Worm (Caenorhabditis elegans) whole organism, late embryonic: ENCODE results near the gene hpr-17.

Experiments
- C08G9.2 ChIP-seq: sonication (generic microtip); optimal IDR thresholded peaks from 2 replicates; lab custom pipeline; 2016; ENCODE audit warnings: mild to moderate bottlenecking, missing genetic modification characterization, moderate library complexity, missing compliant biosample characterization
- ceh-2 ChIP-seq: sonication (generic microtip); optimal IDR thresholded peaks from 2 replicates; lab custom pipeline; 2016; ENCODE audit warnings: missing genotype, missing genetic modification characterization, missing compliant biosample characterization
- gmeb-2 ChIP-seq: sonication (generic microtip); optimal IDR thresholded peaks from 2 replicates; lab custom pipeline; 2016; ENCODE audit warnings: missing genetic modification characterization, inconsistent platforms, missing compliant biosample characterization
- npax-4 ChIP-seq: sonication (generic microtip); optimal IDR thresholded peaks from 2 replicates; lab custom pipeline; 2016; ENCODE audit warnings: missing genetic modification characterization, missing compliant biosample characterization
- pha-4 ChIP-seq: fragments of 150-350 bp; optimal IDR thresholded peaks from 2 replicates; lab custom pipeline; 2018; ENCODE audit warnings: missing biosample characterization, missing genetic modification reagents, missing genetic modification characterization
- syd-9 ChIP-seq: sonication (generic microtip); optimal IDR thresholded peaks from 2 replicates; lab custom pipeline; 2016; ENCODE audit warnings: mild to moderate bottlenecking, missing genetic modification characterization, moderate library complexity, missing compliant biosample characterization
- tbx-2 ChIP-seq: sonication (generic microtip); optimal IDR thresholded peaks from 2 replicates; lab custom pipeline; 2016; ENCODE audit warnings: missing genetic modification characterization, missing compliant biosample characterization

DNA sequence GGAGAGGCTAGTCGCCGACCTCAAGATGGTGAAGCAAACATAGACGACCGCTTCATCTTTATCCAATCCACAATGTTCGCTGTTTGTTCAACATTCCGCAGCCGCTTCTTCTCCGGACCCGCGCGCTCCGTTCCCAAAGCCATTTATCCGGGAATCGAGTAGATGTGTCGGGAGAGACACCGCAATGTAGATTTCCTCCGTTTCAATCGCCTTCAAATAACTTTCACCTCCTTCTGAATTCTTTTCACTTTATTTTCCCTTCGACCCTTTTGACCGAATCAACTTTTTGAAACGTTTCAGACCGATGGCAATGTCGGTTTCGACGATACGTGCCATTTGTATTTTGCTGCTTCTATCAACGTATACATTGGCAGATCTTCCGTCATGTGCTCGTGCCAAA lies 49.1 kb downstream of the hpr-17 start, which contains the start of gene pqn-32:
- TF ChIP-seq npax-4 (tag; lab: Kevin White, UChicago) (no peak), ceh-2 (no peak), tbx-2 (no peak), gmeb-2 (tag; lab: Kevin White, UChicago) (no peak), pha-4 (no peak), syd-9 (tag; lab: Kevin White, UChicago) (no peak), C08G9.2 (tag; lab: Kevin White, UChicago) (no peak)
